Worm (Caenorhabditis elegans): ENCODE data around the gene K05F6.14.

The K05F6.14 gene

DNA sequence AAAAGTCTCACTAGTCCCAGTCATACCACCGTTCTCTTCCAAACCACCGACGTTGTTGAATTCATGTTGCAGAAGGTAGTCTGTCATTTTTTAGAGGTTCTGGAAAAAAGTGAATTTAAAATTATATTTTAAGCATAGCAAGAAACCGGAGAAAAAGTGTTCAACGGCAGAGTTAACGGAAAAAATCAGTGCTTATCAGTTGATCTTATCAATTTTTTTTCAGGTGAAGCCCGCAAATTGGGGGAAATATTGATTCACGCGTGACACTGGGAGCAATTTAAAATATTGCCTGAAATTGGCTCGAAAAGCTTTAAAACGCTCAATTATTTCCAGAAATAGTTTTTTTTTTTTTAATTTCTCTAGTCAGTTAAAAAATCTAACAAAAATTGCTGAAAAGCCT is 17.9 kb downstream of the K05F6.14 start, which contains the start of gene math-38:
TSS of gene math-38 (minus strand) at position 101 of the 400 bp plus-strand sequence.
- TF ChIP-seq nhr-25 (tag; optimal IDR thresholded peaks at IDR 0.05) (no peak), crh-2 (tag; optimal IDR thresholded peaks at IDR 0.05) (no peak), nhr-23 (tag; optimal IDR thresholded peaks at IDR 0.05) (no peak), nhr-12 (tag; optimal IDR thresholded peaks at IDR 0.05) (no peak), fos-1 (tag; optimal IDR thresholded peaks at IDR 0.05) (no peak), nhr-21 (tag; optimal IDR thresholded peaks at IDR 0.05) (no peak), lin-39 (tag; optimal IDR thresholded peaks at IDR 0.05) (no peak), elt-1 (tag; optimal IDR thresholded peaks at IDR 0.05) (no peak), dmd-4 (tag; optimal IDR thresholded peaks at IDR 0.05) (no peak), ztf-1 (GFP tag; conservative IDR thresholded peaks at IDR 0.05) (no peak), egl-27 (tag; optimal IDR thresholded peaks at IDR 0.05) (no peak), blmp-1 (tag; optimal IDR thresholded peaks at IDR 0.05; ENCODE audit: insufficient read depth) (no peak), nhr-11 (tag; optimal IDR thresholded peaks at IDR 0.05) (no peak), unc-39 (tag; optimal IDR thresholded peaks at IDR 0.05) (no peak)

DNA sequence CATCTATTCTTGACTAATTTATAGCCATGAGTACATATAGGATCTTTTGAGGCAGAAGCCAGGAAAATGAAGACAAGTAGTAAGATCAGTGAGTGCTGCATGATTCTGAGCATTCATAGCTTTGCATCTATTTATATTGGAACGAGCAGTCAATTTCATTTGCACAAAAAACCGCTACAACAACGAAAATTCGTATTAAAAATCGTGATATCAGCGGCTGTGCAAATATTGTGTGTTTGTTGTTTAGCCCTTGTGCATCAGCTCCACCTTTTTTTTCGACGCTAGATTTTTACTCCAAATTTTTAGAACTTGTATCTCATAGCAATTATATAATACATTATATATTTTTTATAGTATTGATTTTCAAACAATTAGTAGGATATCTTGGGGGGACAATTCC is 22.2 kb downstream of the K05F6.14 start, which contains the start of gene clec-21:
TSS of gene clec-21 (minus strand) at position 101 of the 400 bp plus-strand sequence.
- TF ChIP-seq alr-1 (tag; optimal IDR thresholded peaks at IDR 0.05) (no peak), unc-55 (GFP tag; optimal IDR thresholded peaks at IDR 0.05) (no peak), ama-1 (optimal IDR thresholded peaks at IDR 0.05) (no peak), lsy-2 (tag; optimal IDR thresholded peaks at IDR 0.05) (no peak), peb-1 (tag; optimal IDR thresholded peaks at IDR 0.05) (no peak), nhr-21 (tag; optimal IDR thresholded peaks at IDR 0.05) (no peak), ceh-16 (tag; optimal IDR thresholded peaks at IDR 0.05) (no peak), nhr-77 (tag; optimal IDR thresholded peaks at IDR 0.05) (no peak), zag-1 (tag; optimal IDR thresholded peaks at IDR 0.05) (no peak), nhr-23 (tag; optimal IDR thresholded peaks at IDR 0.05) (no peak), gmeb-1 (tag; optimal IDR thresholded peaks at IDR 0.05) (no peak), nhr-10 (tag; optimal IDR thresholded peaks at IDR 0.05) (no peak), lin-39 (tag; optimal IDR thresholded peaks at IDR 0.05) (no peak), nhr-237 (tag; optimal IDR thresholded peaks at IDR 0.05) (no peak)

DNA sequence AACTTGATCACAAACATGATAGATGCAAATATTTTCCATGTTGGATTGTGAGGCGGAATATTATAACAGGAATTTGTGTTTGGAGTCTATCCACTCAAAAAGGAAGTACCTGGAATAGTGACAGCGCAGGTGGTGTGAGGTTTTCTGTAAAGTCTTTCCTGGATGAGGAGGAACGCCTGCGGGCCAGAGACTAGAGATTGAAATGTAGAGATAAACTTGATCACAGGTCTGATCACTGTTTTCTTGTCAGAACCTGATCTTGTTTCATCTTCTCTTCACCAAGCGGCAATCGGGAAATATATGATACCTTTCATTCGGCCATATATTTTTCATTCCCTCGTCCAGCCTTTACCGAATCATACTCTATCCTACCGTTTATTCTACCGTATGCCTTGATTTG is 24.3 kb downstream of the K05F6.14 start, which contains the start of gene T07H3.8:
TSS of gene T07H3.8 (plus strand) at position 301 of the 400 bp plus-strand sequence.
- no peak for TF ChIP-seq nhr-77 (tag; optimal IDR thresholded peaks at IDR 0.05)
- no peak for TF ChIP-seq sma-9 (GFP tag; optimal IDR thresholded peaks at IDR 0.05)
- TF ChIP-seq sma-9 (tag; optimal IDR thresholded peaks at IDR 0.05): no peak
- no peak for TF ChIP-seq skn-1 (tag; optimal IDR thresholded peaks at IDR 0.05)
- no peak for TF ChIP-seq nhr-10 (tag; optimal IDR thresholded peaks at IDR 0.05)
- TF ChIP-seq nhr-11 (tag; optimal IDR thresholded peaks at IDR 0.05): no peak

DNA sequence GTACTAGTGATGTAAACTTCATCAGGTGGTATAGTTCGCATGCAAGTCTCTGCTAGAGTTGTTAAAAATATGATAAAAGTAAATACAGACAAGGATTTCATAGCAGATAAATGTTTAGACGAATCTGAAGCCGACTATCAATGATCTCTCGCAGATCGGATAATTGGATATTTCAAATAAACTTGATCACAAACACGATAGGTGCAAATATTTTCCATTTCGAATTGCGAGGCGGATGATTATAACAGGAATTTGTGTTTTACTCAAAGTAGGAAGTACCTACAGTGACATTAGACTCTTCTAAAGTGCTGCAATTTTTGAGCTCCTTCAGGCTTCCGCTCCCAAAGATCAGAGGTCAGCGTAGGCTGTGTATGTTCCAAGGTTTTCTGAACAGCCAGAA is 27.9 kb downstream of the K05F6.14 start, which contains the start of gene T07H3.7:
TSS of gene T07H3.7 (minus strand) at position 101 of the 400 bp plus-strand sequence.
- TF ChIP-seq nhr-77 (tag; optimal IDR thresholded peaks at IDR 0.05) (no peak), dmd-4 (tag; optimal IDR thresholded peaks at IDR 0.05) (no peak), nhr-129 (tag; optimal IDR thresholded peaks at IDR 0.05) (no peak), nhr-25 (tag; optimal IDR thresholded peaks at IDR 0.05) (no peak)

DNA sequence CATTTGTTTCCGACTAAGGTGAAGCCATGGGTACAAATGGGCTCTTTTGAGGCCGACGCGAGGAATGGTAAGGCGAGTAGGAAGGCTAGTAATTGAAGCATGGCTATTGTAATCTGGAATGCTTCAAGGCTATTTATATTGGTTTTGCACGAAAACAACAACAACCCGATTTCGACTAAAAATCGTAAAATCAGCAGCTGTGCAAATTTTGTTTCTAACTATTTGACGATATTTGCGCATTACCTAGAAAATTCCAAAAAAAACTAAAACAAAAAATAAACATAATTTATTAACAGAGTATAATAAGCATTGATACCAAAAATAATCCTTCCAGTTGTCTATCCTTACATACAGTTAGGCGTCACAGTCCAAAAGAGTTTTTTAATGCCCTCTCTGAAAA is 33.2 kb downstream of the K05F6.14 start, which contains the start of gene clec-20:
TSS of gene clec-20 (minus strand) at position 101 of the 400 bp plus-strand sequence.
- no peak for TF ChIP-seq ceh-82 (tag; optimal IDR thresholded peaks at IDR 0.05)
- no peak for TF ChIP-seq alr-1 (tag; optimal IDR thresholded peaks at IDR 0.05)
- TF ChIP-seq lin-11 (tag; optimal IDR thresholded peaks at IDR 0.05): no peak
- no peak for TF ChIP-seq mbf-1 (tag; optimal IDR thresholded peaks at IDR 0.05)
- no peak for TF ChIP-seq sma-9 (GFP tag; optimal IDR thresholded peaks at IDR 0.05)
- no peak for TF ChIP-seq sma-9 (tag; optimal IDR thresholded peaks at IDR 0.05)
- no peak for TF ChIP-seq ZK546.5 (tag; optimal IDR thresholded peaks at IDR 0.05)
- no peak for TF ChIP-seq nhr-77 (tag; optimal IDR thresholded peaks at IDR 0.05)
- TF ChIP-seq zag-1 (tag; optimal IDR thresholded peaks at IDR 0.05): no peak
- no peak for TF ChIP-seq unc-39 (tag; optimal IDR thresholded peaks at IDR 0.05)
- TF ChIP-seq nhr-21 (tag; optimal IDR thresholded peaks at IDR 0.05): no peak
- TF ChIP-seq F13H6.1 (tag; optimal IDR thresholded peaks at IDR 0.05): no peak
